Worm (Caenorhabditis elegans) whole organism, early embryonic: ENCODE data around the gene dhs-30.

Source experiments
- F13C5.2 ChIP-seq: sonication (generic microtip); optimal IDR thresholded peaks from 2 replicates; lab custom pipeline; 2017; ENCODE audit warnings: mild to moderate bottlenecking, missing genetic modification characterization, inconsistent platforms, missing compliant biosample characterization
- ama-1 ChIP-seq: fragments of 150-350 bp; optimal IDR thresholded peaks from 2 replicates; lab custom pipeline; 2014
- flt-1 ChIP-seq: fragments of 200-800 bp; sonication (Bioruptor generic); IDR thresholded peaks from 2 replicates; pipeline ENCODE4 v1.3.6; 2022; ENCODE audit warnings: missing genetic modification characterization, missing compliant biosample characterization
- hmbx-1 ChIP-seq: sonication (generic microtip); optimal IDR thresholded peaks from 2 replicates; lab custom pipeline; 2016; ENCODE audit warnings: mild to moderate bottlenecking, missing genetic modification characterization, missing compliant biosample characterization
- hmg-4 ChIP-seq: fragments of 200-800 bp; sonication (Bioruptor generic); optimal IDR thresholded peaks from 2 replicates; lab custom pipeline; 2018; ENCODE audit warnings: mild to moderate bottlenecking, missing genetic modification characterization, missing compliant biosample characterization
- pes-1 ChIP-seq: fragments of 200-800 bp; sonication (Bioruptor generic); IDR thresholded peaks from 2 replicates; pipeline ENCODE4 v1.3.6; 2022; ENCODE audit warnings: missing genetic modification reagents, missing genetic modification characterization, missing compliant biosample characterization
- sea-1 ChIP-seq: fragments of 200-800 bp; sonication (Bioruptor generic); conservative IDR thresholded peaks from 2 replicates; pipeline ENCODE4 v1.3.6; 2022; ENCODE audit warnings: missing genetic modification characterization, missing compliant biosample characterization
- tbx-11 ChIP-seq: fragments of 200-800 bp; sonication (Bioruptor generic); IDR thresholded peaks from 2 replicates; pipeline ENCODE4 v1.3.6; 2022; ENCODE audit warnings: missing genetic modification characterization, missing compliant biosample characterization
- tbx-37 ChIP-seq: fragments of 200-800 bp; sonication (Bioruptor generic); conservative IDR thresholded peaks from 2 replicates; pipeline ENCODE4 v1.3.6; 2022; ENCODE audit warnings: missing genetic modification reagents, missing genetic modification characterization, missing compliant biosample characterization

dhs-30 gene

DNA sequence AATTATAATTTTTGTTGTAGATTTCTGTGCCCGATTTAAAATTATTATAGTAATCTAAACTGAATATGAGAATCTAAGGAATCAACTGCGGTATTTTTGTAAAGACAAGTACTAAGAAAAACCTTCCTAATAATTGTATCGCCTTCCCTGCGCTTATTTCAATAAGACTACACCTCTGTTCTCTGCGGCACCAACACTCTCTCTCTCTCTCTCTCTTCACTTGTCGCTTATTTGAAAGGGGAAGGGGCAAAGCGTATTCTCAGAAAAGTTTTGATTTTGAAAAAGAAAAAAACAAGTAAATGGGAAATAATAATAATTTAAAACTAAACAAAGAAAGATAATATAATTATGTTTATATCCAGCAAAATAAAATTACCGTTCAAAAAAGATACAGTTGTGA is 54.4 kb downstream of the dhs-30 start:
- TF ChIP-seq tbx-11 (GFP tag; lab: Robert Waterston, UW): no peak
- peak; percentile 66; the same call in 1 of the 2 replicates for TF ChIP-seq pes-1 (GFP tag; lab: Robert Waterston, UW)
- TF ChIP-seq hmbx-1 (tag; lab: Kevin White, UChicago): no peak
- peak; percentile 77 for TF ChIP-seq F13C5.2 (tag; lab: Kevin White, UChicago)
- peak; percentile 65; the same call in 1 of the 2 replicates for TF ChIP-seq flt-1 (GFP tag; lab: Robert Waterston, UW)
- TF ChIP-seq tbx-37 (GFP tag; lab: Robert Waterston, UW): peak; percentile 47; the same call in 1 of the 2 replicates
- TF ChIP-seq sea-1: no peak
- TF ChIP-seq hmg-4 (GFP tag; lab: Kevin White, UChicago): peak; percentile 6
- no peak for TF ChIP-seq ama-1 (lab: Kevin White, UChicago)
